Worm (Caenorhabditis elegans) whole organism, dauer: Measurements from ENCODE around the gene tomm-70.

Experiments used
- unc-62 ChIP-seq: sonication (generic microtip); optimal IDR thresholded peaks from 2 replicates; lab custom pipeline; 2017; ENCODE audit warnings: missing biosample characterization, missing genetic modification reagents, missing genetic modification characterization

tomm-70 gene

ce11 chrIII:8726019-8726894, 28.3 kb downstream of the tomm-70 start:
- no peak for TF ChIP-seq unc-62

ce11 chrIII:8725224-8725623, 29.3 kb downstream of the tomm-70 start:
- TF ChIP-seq unc-62, result no peak

ce11 chrIII:8719769-8720252, 34.7 kb downstream of the tomm-70 start, which contains the start of gene hipr-1:
TSS of gene hipr-1 (plus strand) at chrIII:8720202.
- no peak for TF ChIP-seq unc-62

- TF ChIP-seq unc-62, result no peak
Measured at ce11 chrIII:8719105-8719504, 35.4 kb downstream of the tomm-70 start.

- TF ChIP-seq unc-62, result no peak
Measured at ce11 chrIII:8718592-8718991, 36.0 kb downstream of the tomm-70 start.

ce11 chrIII:8717231-8717694, 37.3 kb downstream of the tomm-70 start, which contains the start of gene mrpl-11:
TSS of gene mrpl-11 (plus strand) at chrIII:8717644.
- TF ChIP-seq unc-62, result no peak

- no peak for TF ChIP-seq unc-62
Measured at ce11 chrIII:8716084-8716483, 38.5 kb downstream of the tomm-70 start, which contains the start of gene B0303.14. TSS of gene B0303.14 (minus strand) at chrIII:8716184.

- no peak for TF ChIP-seq unc-62
Measured at ce11 chrIII:8712968-8713367, 41.6 kb downstream of the tomm-70 start.

ce11 chrIII:8710310-8710709, 44.2 kb downstream of the tomm-70 start, which contains the start of gene B0303.11:
TSS of gene B0303.11 (minus strand) at chrIII:8710410.
- TF ChIP-seq unc-62, result no peak

- no peak for TF ChIP-seq unc-62
Measured at ce11 chrIII:8709735-8710134, 44.8 kb downstream of the tomm-70 start.

- TF ChIP-seq unc-62, result no peak
Measured at ce11 chrIII:8704765-8705164, 49.8 kb downstream of the tomm-70 start, which contains the start of gene B0303.16. TSS of gene B0303.16 (plus strand) at chrIII:8705065.
